Worm (Caenorhabditis elegans): ENCODE results near the gene talp-3.

talp-3 gene

DNA sequence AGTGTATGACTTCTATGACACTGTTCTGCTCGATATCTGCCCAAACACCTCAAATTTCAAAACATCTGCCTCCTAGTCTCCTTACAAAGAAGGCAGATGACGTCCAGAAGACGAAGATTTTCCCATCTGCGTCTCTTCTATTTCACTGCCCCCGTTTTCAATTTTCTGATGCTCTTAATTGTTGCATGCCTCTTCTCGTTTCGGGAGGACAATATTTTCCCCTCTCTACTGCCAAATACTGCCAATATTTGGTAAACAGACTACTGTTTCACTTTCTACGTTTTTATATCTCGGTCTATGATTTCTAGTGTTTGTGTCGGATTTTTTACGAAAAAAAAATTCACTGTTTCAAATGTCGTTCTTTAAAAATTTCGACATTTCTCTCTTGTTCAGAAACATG, 8.2 kb upstream of the talp-3 start:
- TF ChIP-seq sptf-2 (GFP tag; optimal IDR thresholded peaks at IDR 0.05) (no peak), C17E4.6 (GFP tag; IDR thresholded peaks at IDR 0.05) (no peak), F23B12.7 (tag; optimal IDR thresholded peaks at IDR 0.05; ENCODE audit: insufficient read depth) (no peak), zim-3 (tag; optimal IDR thresholded peaks at IDR 0.05) (no peak), F22D6.2 (tag; optimal IDR thresholded peaks at IDR 0.05) (no peak), rec-8 (tag; optimal IDR thresholded peaks at IDR 0.05) (no peak), ama-1 (optimal IDR thresholded peaks at IDR 0.05) (no peak), ama-1 (GFP tag; optimal IDR thresholded peaks at IDR 0.05) (no peak), Y53G8AR.9 (GFP tag; conservative IDR thresholded peaks at IDR 0.05) (no peak), gei-17 (GFP tag; optimal IDR thresholded peaks at IDR 0.05) (no peak), aptf-2 (GFP tag; conservative IDR thresholded peaks at IDR 0.05) (no peak), F33H1.4 (GFP tag; IDR thresholded peaks at IDR 0.05) (no peak), ztf-22 (GFP tag; optimal IDR thresholded peaks at IDR 0.05) (no peak), tlf-1 (GFP tag; optimal IDR thresholded peaks at IDR 0.05) (no peak), snpc-1.3 (tag; optimal IDR thresholded peaks at IDR 0.05; ENCODE audit: insufficient read depth) (no peak)

DNA sequence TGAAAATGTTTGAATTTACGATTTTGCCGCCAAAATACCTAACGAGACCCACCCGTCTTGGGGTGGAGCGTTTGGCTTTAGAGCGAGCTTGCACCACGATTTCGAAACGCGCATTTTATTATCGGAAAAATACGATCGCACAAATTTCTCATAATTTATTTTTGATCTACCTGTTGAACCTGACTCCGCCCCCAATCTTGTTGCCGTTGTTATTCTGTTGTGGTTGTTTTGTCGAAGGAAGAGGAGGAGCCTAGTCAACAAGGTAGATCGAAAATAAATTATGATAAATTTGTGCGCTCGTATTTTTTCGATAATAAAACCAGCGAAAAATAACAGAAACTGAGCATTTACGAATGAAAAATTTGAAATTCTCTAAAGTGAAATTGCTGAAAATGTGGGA, 5.7 kb upstream of the talp-3 start:
- TF ChIP-seq F52B5.7 (tag; optimal IDR thresholded peaks at IDR 0.05) (no peak), madf-8 (GFP tag; conservative IDR thresholded peaks at IDR 0.05) (peak; percentile 57; the same call in 1 of the 2 replicates)

DNA sequence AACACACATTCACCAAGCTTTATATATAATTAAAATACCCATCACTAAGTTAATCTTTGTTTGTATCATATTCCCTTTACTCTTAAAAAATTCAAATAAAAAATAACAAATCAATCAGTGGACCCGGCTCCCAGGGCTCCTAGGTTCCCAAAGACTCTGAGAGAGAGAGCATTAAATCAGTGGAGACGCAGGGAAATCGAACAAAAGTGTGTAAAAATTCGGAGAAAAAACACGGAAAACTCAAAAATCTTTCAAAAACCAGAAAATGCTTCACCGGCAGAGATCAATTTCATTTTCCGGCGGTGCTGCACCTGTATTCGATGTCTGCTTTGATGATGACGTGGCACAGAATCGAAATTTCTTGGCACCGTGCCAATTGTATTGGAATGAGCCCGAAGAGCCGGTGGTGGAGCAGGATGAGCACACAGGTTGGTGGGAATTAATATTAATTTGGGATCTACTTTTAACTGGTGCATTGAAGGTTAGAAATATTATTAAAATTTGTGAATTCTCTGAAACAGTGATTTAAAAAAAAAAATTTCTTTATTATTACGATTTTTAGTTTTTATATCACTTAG, 5.0 kb upstream of the talp-3 start, which contains the start of gene anoh-2:
Gene anoh-2 (plus strand): TSS at position 255 of the 578 bp plus-strand sequence.
- no peak for TF ChIP-seq ztf-6 (GFP tag; IDR thresholded peaks at IDR 0.05)
- no peak for TF ChIP-seq lin-26 (GFP tag; IDR thresholded peaks at IDR 0.05)
- TF ChIP-seq Y79H2A.3 (GFP tag; conservative IDR thresholded peaks at IDR 0.05) = 0 out of 2 replicates have a peak, but pooled peaks have one; percentile 27
- TF ChIP-seq hsf-1 (GFP tag; IDR thresholded peaks at IDR 0.05) = 0 out of 2 replicates have a peak, but pooled peaks have one; percentile 49
- TF ChIP-seq akir-1 (GFP tag; optimal IDR thresholded peaks at IDR 0.05) = no peak
- TF ChIP-seq Y53F4B.3 (GFP tag; IDR thresholded peaks at IDR 0.05) = no peak
- TF ChIP-seq ztf-25 (GFP tag; IDR thresholded peaks at IDR 0.05) = no peak
- no peak for TF ChIP-seq atf-7 (tag; optimal IDR thresholded peaks at IDR 0.05)
- no peak for TF ChIP-seq mel-28 (tag; optimal IDR thresholded peaks at IDR 0.05; ENCODE audit: borderline replicate concordance)
- TF ChIP-seq K11D2.4 (GFP tag; IDR thresholded peaks at IDR 0.05) = no peak
- TF ChIP-seq ceh-100 (GFP tag; IDR thresholded peaks at IDR 0.05) = no peak
- TF ChIP-seq Y67H2A.10 (GFP tag; conservative IDR thresholded peaks at IDR 0.05) = no peak
- TF ChIP-seq dpl-1 (GFP tag; optimal IDR thresholded peaks at IDR 0.05) = no peak
- TF ChIP-seq F39B2.1 (GFP tag; IDR thresholded peaks at IDR 0.05) = no peak
- no peak for TF ChIP-seq lsy-27 (tag; optimal IDR thresholded peaks at IDR 0.05; ENCODE audit: borderline replicate concordance, insufficient read depth)
- TF ChIP-seq F23B12.7 (tag; optimal IDR thresholded peaks at IDR 0.05; ENCODE audit: insufficient read depth) = no peak
- TF ChIP-seq hmg-1.2 (GFP tag; IDR thresholded peaks at IDR 0.05) = peak; percentile 39
- TF ChIP-seq C06A6.2 (GFP tag; conservative IDR thresholded peaks at IDR 0.05) = no peak
- TF ChIP-seq hrde-1 (tag; optimal IDR thresholded peaks at IDR 0.05; ENCODE audit: borderline replicate concordance) = peak; percentile 59
- TF ChIP-seq mes-4 (tag; optimal IDR thresholded peaks at IDR 0.05) = no peak
- TF ChIP-seq F57C9.4 (tag; optimal IDR thresholded peaks at IDR 0.05) = no peak
- peak; percentile 20 for TF ChIP-seq snpc-1.3 (tag; optimal IDR thresholded peaks at IDR 0.05; ENCODE audit: insufficient read depth)
- no peak for TF ChIP-seq cebp-1 (GFP tag; IDR thresholded peaks at IDR 0.05)
- no peak for TF ChIP-seq cebp-1 (tag; optimal IDR thresholded peaks at IDR 0.05)
- TF ChIP-seq madf-8 (GFP tag; conservative IDR thresholded peaks at IDR 0.05) = no peak
- no peak for TF ChIP-seq hmg-20 (GFP tag; IDR thresholded peaks at IDR 0.05)
- no peak for TF ChIP-seq nfya-2 (GFP tag; IDR thresholded peaks at IDR 0.05)
- TF ChIP-seq madf-10 (tag; optimal IDR thresholded peaks at IDR 0.05) = no peak
- TF ChIP-seq F57A8.1 (GFP tag; optimal IDR thresholded peaks at IDR 0.05) = no peak
- TF ChIP-seq somi-1 (GFP tag; optimal IDR thresholded peaks at IDR 0.05) = no peak
- no peak for TF ChIP-seq pha-4 (tag; optimal IDR thresholded peaks at IDR 0.05)
